Worm (Caenorhabditis elegans) whole organism, L1 larva: ENCODE measurements around the gene syp-2.
A peak's percentile ranks its signal among the peaks of the same experiment; 100 is the strongest.

ENCODE experiments used
- C04F5.9 ChIP-seq: sonication (generic microtip); optimal IDR thresholded peaks from 2 replicates; lab custom pipeline; 2016; ENCODE audit warnings: missing genetic modification characterization, missing compliant biosample characterization
- C16A3.4 ChIP-seq: fragments of 150-350 bp; optimal IDR thresholded peaks from 2 replicates; lab custom pipeline; 2014; ENCODE audit warnings: missing biosample characterization, missing genetic modification characterization
- C34B4.2 ChIP-seq: sonication (generic microtip); optimal IDR thresholded peaks from 2 replicates; lab custom pipeline; 2017; ENCODE audit warnings: mild to moderate bottlenecking, missing genetic modification characterization, missing compliant biosample characterization
- F16B12.6 ChIP-seq: fragments of 150-350 bp; optimal IDR thresholded peaks from 2 replicates; lab custom pipeline; 2014; ENCODE audit warnings: missing biosample characterization, missing genetic modification characterization
- aha-1 ChIP-seq: fragments of 150-350 bp; optimal IDR thresholded peaks from 2 replicates; lab custom pipeline; 2014; ENCODE audit warnings: missing biosample characterization, missing genetic modification characterization
- alr-1 ChIP-seq: fragments of 200-800 bp; sonication (Bioruptor generic); optimal IDR thresholded peaks from 2 replicates; lab custom pipeline; 2018; ENCODE audit warnings: borderline replicate concordance, mild to moderate bottlenecking, missing genetic modification characterization, missing compliant biosample characterization
- aly-2 ChIP-seq: fragments of 150-350 bp; optimal IDR thresholded peaks from 2 replicates; lab custom pipeline; 2014; ENCODE audit warnings: missing biosample characterization, missing genetic modification characterization
- ceh-82 ChIP-seq, 3 experiments: fragments of 150-350 bp in 1 of 3; sonication (generic microtip) in 2 of 3; optimal IDR thresholded peaks; 2 replicates each; lab custom pipeline; 2014 to 2017; ENCODE audit warnings: missing biosample characterization in 3 of 3, missing genetic modification characterization in 3 of 3
- ceh-90 ChIP-seq: sonication (generic microtip); optimal IDR thresholded peaks from 2 replicates; lab custom pipeline; 2016; ENCODE audit warnings: missing genetic modification characterization, missing compliant biosample characterization
- ces-1 ChIP-seq: fragments of 150-350 bp; optimal IDR thresholded peaks from 2 replicates; lab custom pipeline; 2014; ENCODE audit warnings: missing biosample characterization, missing genetic modification reagents, missing genetic modification characterization
- dsc-1 ChIP-seq: sonication (generic microtip); optimal IDR thresholded peaks from 2 replicates; lab custom pipeline; 2016; ENCODE audit warnings: mild to moderate bottlenecking, missing genetic modification characterization, missing compliant biosample characterization
- efl-1 ChIP-seq, 4 experiments: fragments of 150-350 bp; optimal IDR thresholded peaks in 3 of 4; peaks in 1 of 4; 1 replicate in 1 of 4; 2 replicates in 3 of 4; lab custom pipeline; 2014; ENCODE audit warnings: missing biosample characterization in 2 of 4, missing genetic modification characterization in 2 of 4, missing genetic modification reagents in 2 of 4
- egl-27 ChIP-seq, 2 experiments: fragments of 150-350 bp in 1 of 2; sonication (generic microtip); optimal IDR thresholded peaks; 3 replicates each; lab custom pipeline; 2017 to 2018; ENCODE audit warnings: missing biosample characterization in 2 of 2, missing genetic modification characterization in 2 of 2, missing genetic modification reagents in 2 of 2
- elt-2 ChIP-seq: sonication (generic microtip); optimal IDR thresholded peaks from 2 replicates; lab custom pipeline; 2016; ENCODE audit warnings: missing genetic modification characterization, mild to moderate bottlenecking, inconsistent platforms, missing compliant biosample characterization, missing genetic modification reagents
- ets-5 ChIP-seq: fragments of 200-800 bp; sonication (Bioruptor generic); IDR thresholded peaks from 2 replicates; pipeline ENCODE4 v1.3.6; 2022; ENCODE audit warnings: missing genetic modification characterization, missing compliant biosample characterization
- fos-1 ChIP-seq: fragments of 150-350 bp; optimal IDR thresholded peaks from 2 replicates; lab custom pipeline; 2014; ENCODE audit warnings: missing biosample characterization, missing genetic modification characterization
- hlh-17 ChIP-seq: fragments of 200-800 bp; sonication (Bioruptor generic); optimal IDR thresholded peaks from 2 replicates; lab custom pipeline; 2018; ENCODE audit warnings: missing genetic modification characterization, mild to moderate bottlenecking, missing compliant biosample characterization, moderate library complexity, borderline replicate concordance
- hpl-2 ChIP-seq: fragments of 150-350 bp; optimal IDR thresholded peaks from 2 replicates; lab custom pipeline; 2014; ENCODE audit warnings: missing biosample characterization, missing genetic modification reagents, missing genetic modification characterization
- irx-1 ChIP-seq: sonication (generic microtip); optimal IDR thresholded peaks from 2 replicates; lab custom pipeline; 2016; ENCODE audit warnings: missing genetic modification characterization, missing compliant biosample characterization
- isw-1 ChIP-seq: fragments of 200-800 bp; sonication (Bioruptor generic); IDR thresholded peaks from 2 replicates; pipeline ENCODE4 v1.3.6; 2022; ENCODE audit warnings: missing genetic modification characterization, missing compliant biosample characterization
- lin-13 ChIP-seq: fragments of 150-350 bp; optimal IDR thresholded peaks from 2 replicates; lab custom pipeline; 2014; ENCODE audit warnings: missing biosample characterization, missing genetic modification reagents, missing genetic modification characterization
- lin-15B ChIP-seq: fragments of 150-350 bp; sonication (generic microtip); optimal IDR thresholded peaks from 3 replicates; lab custom pipeline; 2014; ENCODE audit warnings: missing biosample characterization, missing genetic modification characterization
- lin-35 ChIP-seq, 2 experiments: fragments of 150-350 bp; optimal IDR thresholded peaks; 2 replicates each; lab custom pipeline; 2014; ENCODE audit warnings: missing biosample characterization in 2 of 2, missing genetic modification characterization in 2 of 2, missing genetic modification reagents in 2 of 2
- lin-39 ChIP-seq: fragments of 150-350 bp; optimal IDR thresholded peaks from 2 replicates; lab custom pipeline; 2014; ENCODE audit warnings: missing biosample characterization, missing genetic modification reagents, missing genetic modification characterization
- lsy-2 ChIP-seq, 2 experiments: fragments of 150-350 bp; optimal IDR thresholded peaks; 2 replicates each; lab custom pipeline; 2014; ENCODE audit warnings: missing biosample characterization in 2 of 2, missing genetic modification characterization in 2 of 2
- mab-9 ChIP-seq: fragments of 200-800 bp; sonication (Bioruptor generic); IDR thresholded peaks from 2 replicates; pipeline ENCODE4 v1.3.6; 2022; ENCODE audit warnings: missing genetic modification reagents, missing genetic modification characterization, missing compliant biosample characterization
- mdl-1 ChIP-seq, 2 experiments: fragments of 150-350 bp; optimal IDR thresholded peaks; 2 replicates each; lab custom pipeline; 2014 to 2017; ENCODE audit warnings: missing biosample characterization in 2 of 2, missing genetic modification characterization in 2 of 2, inconsistent platforms in 1 of 2
- mef-2 ChIP-seq: fragments of 150-350 bp; optimal IDR thresholded peaks from 2 replicates; lab custom pipeline; 2014; ENCODE audit warnings: missing biosample characterization, missing genetic modification characterization
- nhr-12 ChIP-seq: sonication (generic microtip); optimal IDR thresholded peaks from 2 replicates; lab custom pipeline; 2017; ENCODE audit warnings: missing biosample characterization, missing genetic modification characterization
- nhr-19 ChIP-seq: fragments of 200-800 bp; sonication (Bioruptor generic); conservative IDR thresholded peaks from 2 replicates; pipeline ENCODE4 v1.3.6; 2022; ENCODE audit warnings: missing genetic modification characterization, missing compliant biosample characterization
- nhr-20 ChIP-seq: sonication (generic microtip); optimal IDR thresholded peaks from 2 replicates; lab custom pipeline; 2016; ENCODE audit warnings: mild to moderate bottlenecking, missing genetic modification characterization, missing compliant biosample characterization
- nhr-237 ChIP-seq: fragments of 150-350 bp; optimal IDR thresholded peaks from 2 replicates; lab custom pipeline; 2014; ENCODE audit warnings: missing biosample characterization, missing genetic modification characterization
- nhr-47 ChIP-seq: sonication (generic microtip); optimal IDR thresholded peaks from 2 replicates; lab custom pipeline; 2016; ENCODE audit warnings: mild to moderate bottlenecking, missing genetic modification characterization, moderate library complexity, missing compliant biosample characterization
- nhr-77 ChIP-seq: fragments of 150-350 bp; optimal IDR thresholded peaks from 2 replicates; lab custom pipeline; 2014; ENCODE audit warnings: missing biosample characterization, missing genetic modification characterization
- nhr-85 ChIP-seq: sonication (generic microtip); peaks from one replicate; lab custom pipeline; 2016; ENCODE audit warnings: missing genetic modification characterization, inconsistent platforms, missing compliant biosample characterization
- nhr-90 ChIP-seq: sonication (generic microtip); optimal IDR thresholded peaks from 2 replicates; lab custom pipeline; 2016; ENCODE audit warnings: mild to moderate bottlenecking, missing genetic modification characterization, missing compliant biosample characterization; ENCODE audit not compliant: poor library complexity
- pag-3 ChIP-seq: sonication (generic microtip); optimal IDR thresholded peaks from 2 replicates; lab custom pipeline; 2017; ENCODE audit warnings: missing genetic modification characterization, mild to moderate bottlenecking, missing compliant biosample characterization, antibody characterized with exemption, borderline replicate concordance; ENCODE audit not compliant: insufficient read depth
- snpc-4 ChIP-seq: fragments of 150-350 bp; optimal IDR thresholded peaks from 2 replicates; lab custom pipeline; 2014; ENCODE audit warnings: missing biosample characterization, missing genetic modification characterization
- snu-23 ChIP-seq: sonication (generic microtip); optimal IDR thresholded peaks from 2 replicates; lab custom pipeline; 2016; ENCODE audit warnings: missing genetic modification characterization, missing compliant biosample characterization
- sup-37 ChIP-seq: fragments of 200-800 bp; sonication (Bioruptor generic); optimal IDR thresholded peaks from 2 replicates; lab custom pipeline; 2018; ENCODE audit warnings: mild to moderate bottlenecking, missing genetic modification characterization, missing compliant biosample characterization
- tbx-2 ChIP-seq: sonication (generic microtip); optimal IDR thresholded peaks from 2 replicates; lab custom pipeline; 2016; ENCODE audit warnings: missing genetic modification characterization, missing compliant biosample characterization
- unc-130 ChIP-seq: fragments of 150-350 bp; optimal IDR thresholded peaks from 2 replicates; lab custom pipeline; 2017; ENCODE audit warnings: missing biosample characterization, missing genetic modification characterization, inconsistent platforms
- unc-30 ChIP-seq: sonication (generic microtip); optimal IDR thresholded peaks from 2 replicates; lab custom pipeline; 2017; ENCODE audit warnings: missing biosample characterization, missing genetic modification characterization
- unc-86 ChIP-seq: sonication (generic microtip); optimal IDR thresholded peaks from 2 replicates; lab custom pipeline; 2016; ENCODE audit warnings: missing genetic modification characterization, missing compliant biosample characterization
- xbp-1 ChIP-seq: sonication (generic microtip); optimal IDR thresholded peaks from 2 replicates; lab custom pipeline; 2016; ENCODE audit warnings: missing genetic modification characterization, missing compliant biosample characterization
- zip-4 ChIP-seq: fragments of 200-800 bp; sonication (Bioruptor generic); optimal IDR thresholded peaks from 2 replicates; lab custom pipeline; 2018; ENCODE audit warnings: mild to moderate bottlenecking, missing genetic modification characterization, moderate library complexity, missing compliant biosample characterization
- ztf-11 ChIP-seq, 2 experiments: sonication (generic microtip); optimal IDR thresholded peaks; 2 replicates each; lab custom pipeline; 2016 to 2017; ENCODE audit warnings: missing genetic modification characterization in 2 of 2, missing biosample characterization in 1 of 2, missing compliant biosample characterization in 1 of 2

Gene syp-2

ce11 chrV:5580517-5580916, 44.2 kb downstream of the syp-2 start (continued):
- no peak for TF ChIP-seq nhr-90 (tag; lab: Kevin White, UChicago)
- TF ChIP-seq nhr-85 = no peak
- TF ChIP-seq pag-3 (tag; lab: Kevin White, UChicago) = no peak
- peak; percentile 15 for TF ChIP-seq zip-4
- TF ChIP-seq snu-23 (GFP tag; lab: Kevin White, UChicago) = peak; percentile 71
- TF ChIP-seq fos-1 (tag; lab: Kevin White, UChicago) = no peak
- TF ChIP-seq nhr-12 (tag; lab: Kevin White, UChicago) = no peak
- no peak for TF ChIP-seq unc-30 (tag; lab: Kevin White, UChicago)
- peak; percentile 67 to 90 for TF ChIP-seq lsy-2 (tag; optimal IDR thresholded peaks at IDR 0.05; lab: Kevin White, UChicago)
- TF ChIP-seq lin-35 (GFP tag; optimal IDR thresholded peaks at IDR 0.05; lab: Kevin White, UChicago) = peak; percentile 56 to 62
- TF ChIP-seq nhr-237 (tag; lab: Kevin White, UChicago) = peak; percentile 12
- peak; percentile 60 to 74 for TF ChIP-seq efl-1 (optimal IDR thresholded peaks at IDR 0.05; lab: Kevin White, UChicago)
- TF ChIP-seq efl-1 (GFP tag; optimal IDR thresholded peaks at IDR 0.05 in 1 of 2; lab: Kevin White, UChicago) = peak; percentile 48 to 92
- TF ChIP-seq irx-1 (tag; lab: Kevin White, UChicago) = no peak
- no peak for TF ChIP-seq egl-27 (tag; optimal IDR thresholded peaks at IDR 0.05; lab: Kevin White, UChicago)
- no peak for TF ChIP-seq aly-2 (tag; lab: Kevin White, UChicago)
- no peak for TF ChIP-seq dsc-1 (tag; lab: Kevin White, UChicago)
- peak; percentile 36 to 78 (median 67) for TF ChIP-seq ceh-82 (tag; optimal IDR thresholded peaks at IDR 0.05; lab: Kevin White, UChicago)
- no peak for TF ChIP-seq mef-2 (tag; lab: Kevin White, UChicago)
- TF ChIP-seq C34B4.2 = no peak
- no peak for TF ChIP-seq lin-15B
- no peak for TF ChIP-seq ets-5 (GFP tag; lab: Robert Waterston, UW)
- peak; percentile 59 for TF ChIP-seq F16B12.6 (tag; lab: Kevin White, UChicago)
- peak; percentile 40 for TF ChIP-seq lin-13
- TF ChIP-seq ztf-11 (tag; optimal IDR thresholded peaks at IDR 0.05; lab: Kevin White, UChicago) = no peak
- TF ChIP-seq nhr-19 = no peak
- peak; percentile 34 for TF ChIP-seq xbp-1 (tag; lab: Kevin White, UChicago)
- TF ChIP-seq C04F5.9 (tag; lab: Kevin White, UChicago) = no peak
- no peak for TF ChIP-seq sup-37 (GFP tag; lab: Kevin White, UChicago)
- peak; percentile 46 for TF ChIP-seq nhr-47
- TF ChIP-seq ces-1 (GFP tag; lab: Kevin White, UChicago) = no peak
- TF ChIP-seq nhr-77 = peak; percentile 29
- TF ChIP-seq tbx-2 = peak; percentile 52
- no peak for TF ChIP-seq mab-9 (GFP tag; lab: Robert Waterston, UW)
- no peak for TF ChIP-seq alr-1 (tag; lab: Kevin White, UChicago)
- TF ChIP-seq unc-86 (tag; lab: Kevin White, UChicago) = peak; percentile 27
- peak; percentile 33 for TF ChIP-seq isw-1 (GFP tag; lab: Robert Waterston, UW)
- peak; percentile 32 for TF ChIP-seq nhr-20
- no peak for TF ChIP-seq hlh-17
- no peak for TF ChIP-seq elt-2 (tag; lab: Kevin White, UChicago)
- TF ChIP-seq snpc-4 = peak; percentile 50
- TF ChIP-seq unc-130 (tag; lab: Kevin White, UChicago) = no peak
- TF ChIP-seq aha-1 (tag; lab: Kevin White, UChicago) = no peak
- TF ChIP-seq, all 84 proteins: peak for 30

- TF ChIP-seq lin-39 (tag; lab: Kevin White, UChicago) = no peak
- no peak for TF ChIP-seq ztf-11 (tag; optimal IDR thresholded peaks at IDR 0.05; lab: Kevin White, UChicago)
- no peak for TF ChIP-seq alr-1 (tag; lab: Kevin White, UChicago)
- no peak for TF ChIP-seq snpc-4
- no peak for TF ChIP-seq C16A3.4
- no peak for TF ChIP-seq zip-4
- TF ChIP-seq ceh-82 (tag; optimal IDR thresholded peaks at IDR 0.05; lab: Kevin White, UChicago) = no peak
- TF ChIP-seq nhr-12 (tag; lab: Kevin White, UChicago) = no peak
- TF ChIP-seq lin-13 = no peak
- no peak for TF ChIP-seq ceh-90
- no peak for TF ChIP-seq nhr-19
- TF ChIP-seq mdl-1 (tag; optimal IDR thresholded peaks at IDR 0.05; lab: Kevin White, UChicago) = no peak
- TF ChIP-seq hpl-2 (GFP tag; lab: Kevin White, UChicago) = no peak
These were observed 45.0 kb downstream of the syp-2 start, which contains the start of gene klc-2 for ce11 chrV:5581312-5581711. Gene klc-2 (minus strand): TSS chrV:5581412.
